Fruit fly (Drosophila melanogaster) whole organism, embryonic: ENCODE results near the gene Spase25.
A peak's percentile ranks its signal among the peaks of the same experiment; 100 is the strongest.

Experiments used
- Abd-B ChIP-seq: fragments of 200-800 bp; sonication (Bioruptor generic); optimal IDR thresholded peaks from 2 replicates; lab custom pipeline; 2018; ENCODE audit warnings: missing biosample characterization, mild to moderate bottlenecking, missing genetic modification characterization, moderate library complexity
- Adf1 ChIP-seq: fragments of 200-800 bp; sonication (Bioruptor generic); IDR thresholded peaks from 2 replicates; pipeline ENCODE4 v1.3.6; 2022; ENCODE audit warnings: missing biosample characterization, missing genetic modification characterization
- Atf-2 ChIP-seq: fragments of 200-800 bp; sonication (Bioruptor generic); optimal IDR thresholded peaks from 2 replicates; lab custom pipeline; 2016; ENCODE audit warnings: missing biosample characterization, missing genetic modification characterization
- B-H2 ChIP-seq: fragments of 200-800 bp; sonication (Bioruptor generic); optimal IDR thresholded peaks from 2 replicates; lab custom pipeline; 2018; ENCODE audit warnings: missing biosample characterization, mild to moderate bottlenecking, missing genetic modification characterization
- C15 ChIP-seq: fragments of 200-800 bp; sonication (Bioruptor generic); IDR thresholded peaks from 3 replicates; pipeline ENCODE4 v1.3.6; 2022; ENCODE audit warnings: missing biosample characterization, missing genetic modification characterization
- CG10462 ChIP-seq: fragments of 200-800 bp; sonication (Bioruptor generic); optimal IDR thresholded peaks from 2 replicates; lab custom pipeline; 2016; ENCODE audit warnings: missing biosample characterization, missing genetic modification characterization
- CG10979 ChIP-seq: fragments of 200-800 bp; sonication (Bioruptor generic); optimal IDR thresholded peaks from 2 replicates; lab custom pipeline; 2018; ENCODE audit warnings: missing biosample characterization, mild to moderate bottlenecking, missing genetic modification characterization, moderate library complexity
- CG11560 ChIP-seq: fragments of 200-800 bp; sonication (Bioruptor generic); IDR thresholded peaks from 3 replicates; pipeline ENCODE4 v1.3.6; 2022; ENCODE audit warnings: missing biosample characterization, missing genetic modification characterization
- CG12104 ChIP-seq: fragments of 200-800 bp; sonication (Bioruptor generic); optimal IDR thresholded peaks from 3 replicates; lab custom pipeline; 2016; ENCODE audit warnings: missing biosample characterization, missing genetic modification characterization
- CG13424 ChIP-seq: fragments of 200-800 bp; sonication (Bioruptor generic); optimal IDR thresholded peaks from 2 replicates; lab custom pipeline; 2019; ENCODE audit warnings: missing biosample characterization, mild to moderate bottlenecking, missing genetic modification characterization, moderate library complexity
- CG15601 ChIP-seq: fragments of 200-800 bp; sonication (Bioruptor generic); optimal IDR thresholded peaks from 3 replicates; lab custom pipeline; 2019; ENCODE audit warnings: missing biosample characterization, mild to moderate bottlenecking, missing genetic modification characterization, moderate library complexity
- CG1603 ChIP-seq: fragments of 200-800 bp; sonication (Bioruptor generic); optimal IDR thresholded peaks from 2 replicates; lab custom pipeline; 2019; ENCODE audit warnings: missing biosample characterization, mild to moderate bottlenecking, missing genetic modification characterization, moderate library complexity
- CG1832 ChIP-seq: fragments of 200-800 bp; sonication (Bioruptor generic); optimal IDR thresholded peaks from 2 replicates; lab custom pipeline; 2017; ENCODE audit warnings: missing biosample characterization, mild to moderate bottlenecking, missing genetic modification characterization, inconsistent platforms
- CG3995 ChIP-seq: fragments of 200-800 bp; sonication (Bioruptor generic); optimal IDR thresholded peaks from 3 replicates; lab custom pipeline; 2016; ENCODE audit warnings: missing biosample characterization, missing genetic modification characterization
- CG6175 ChIP-seq: fragments of 200-800 bp; sonication (Bioruptor generic); IDR thresholded peaks from 3 replicates; pipeline ENCODE4 v1.3.6; 2022; ENCODE audit warnings: missing biosample characterization, missing genetic modification characterization
- CG8089 ChIP-seq: fragments of 200-800 bp; sonication (Bioruptor generic); optimal IDR thresholded peaks from 3 replicates; lab custom pipeline; 2016; ENCODE audit warnings: missing biosample characterization, missing genetic modification characterization
- Dll ChIP-seq: fragments of 200-800 bp; sonication (Bioruptor generic); IDR thresholded peaks from 4 replicates; pipeline ENCODE4 v1.3.6; 2022; ENCODE audit warnings: missing biosample characterization, missing genetic modification characterization; ENCODE audit not compliant: partially characterized antibody
- HLHmδ ChIP-seq: fragments of 200-800 bp; sonication (Bioruptor generic); optimal IDR thresholded peaks from 2 replicates; lab custom pipeline; 2018; ENCODE audit warnings: missing biosample characterization, mild to moderate bottlenecking, missing genetic modification characterization, moderate library complexity
- HmgZ ChIP-seq: fragments of 200-800 bp; sonication (Bioruptor generic); optimal IDR thresholded peaks from 2 replicates; lab custom pipeline; 2018; ENCODE audit warnings: missing biosample characterization, mild to moderate bottlenecking, missing genetic modification characterization
- Hmr ChIP-seq: fragments of 200-800 bp; sonication (Bioruptor generic); optimal IDR thresholded peaks from 3 replicates; lab custom pipeline; 2017; ENCODE audit warnings: mild to moderate bottlenecking, missing biosample characterization, missing genetic modification reagents, missing genetic modification characterization
- Hr51 ChIP-seq, 2 experiments: fragments of 200-800 bp; sonication (Bioruptor generic); optimal IDR thresholded peaks; 2 replicates in 1 of 2; 3 replicates in 1 of 2; lab custom pipeline; 2016 to 2018; ENCODE audit warnings: missing biosample characterization in 2 of 2, missing genetic modification characterization in 2 of 2, mild to moderate bottlenecking in 1 of 2, moderate library complexity in 1 of 2
- Hsf ChIP-seq: fragments of 200-800 bp; sonication (Bioruptor generic); optimal IDR thresholded peaks from 3 replicates; lab custom pipeline; 2016; ENCODE audit warnings: missing biosample characterization, missing genetic modification characterization
- Lpt ChIP-seq: fragments of >200 bp; optimal IDR thresholded peaks from 2 replicates; lab custom pipeline; 2018; ENCODE audit warnings: missing biosample characterization, missing genetic modification characterization
- NFAT ChIP-seq: fragments of 200-800 bp; sonication (Bioruptor generic); IDR thresholded peaks from 2 replicates; pipeline ENCODE4 v1.3.6; 2022; ENCODE audit warnings: missing biosample characterization, missing genetic modification characterization
- Oli ChIP-seq: fragments of 200-800 bp; sonication (Bioruptor generic); optimal IDR thresholded peaks from 2 replicates; lab custom pipeline; 2018; ENCODE audit warnings: missing biosample characterization, mild to moderate bottlenecking, missing genetic modification characterization, moderate library complexity
- Sin3A ChIP-seq: fragments of >200 bp; optimal IDR thresholded peaks from 2 replicates; lab custom pipeline; 2018
- Spps ChIP-seq: fragments of 200-800 bp; sonication (Bioruptor generic); optimal IDR thresholded peaks from 2 replicates; lab custom pipeline; 2018; ENCODE audit warnings: missing biosample characterization, mild to moderate bottlenecking, missing genetic modification characterization
- ato ChIP-seq: fragments of 200-800 bp; sonication (Bioruptor generic); IDR thresholded peaks from 2 replicates; pipeline ENCODE4 v1.3.6; 2022; ENCODE audit warnings: missing biosample characterization, missing genetic modification characterization; ENCODE audit not compliant: partially characterized antibody
- crol ChIP-seq: fragments of 200-800 bp; sonication (Bioruptor generic); IDR thresholded peaks from 2 replicates; pipeline ENCODE4 v1.3.6; 2022; ENCODE audit warnings: missing biosample characterization, missing genetic modification characterization
- crp ChIP-seq, 2 experiments: fragments of 200-800 bp; sonication (Bioruptor generic); optimal IDR thresholded peaks; 2 replicates in 1 of 2; 3 replicates in 1 of 2; lab custom pipeline; 2017; ENCODE audit warnings: missing biosample characterization in 2 of 2, missing genetic modification characterization in 2 of 2, mild to moderate bottlenecking in 1 of 2, moderate library complexity in 1 of 2
- dan ChIP-seq: fragments of 200-800 bp; sonication (Bioruptor generic); IDR thresholded peaks from 2 replicates; pipeline ENCODE4 v1.3.6; 2022; ENCODE audit warnings: missing biosample characterization, missing genetic modification characterization
- dysf ChIP-seq: fragments of 200-800 bp; sonication (Bioruptor generic); IDR thresholded peaks from 3 replicates; pipeline ENCODE4 v1.3.6; 2022; ENCODE audit warnings: missing biosample characterization, missing genetic modification characterization
- gem ChIP-seq: fragments of 200-800 bp; sonication (Bioruptor generic); optimal IDR thresholded peaks from 2 replicates; lab custom pipeline; 2019; ENCODE audit warnings: missing biosample characterization, mild to moderate bottlenecking, missing genetic modification characterization, moderate library complexity
- gfzf ChIP-seq: fragments of 200-800 bp; sonication (Bioruptor generic); optimal IDR thresholded peaks from 2 replicates; lab custom pipeline; 2016; ENCODE audit warnings: missing biosample characterization, mild to moderate bottlenecking, missing genetic modification characterization, moderate library complexity
- hb ChIP-seq: fragments of 200-800 bp; sonication (Bioruptor generic); IDR thresholded peaks from 3 replicates; pipeline ENCODE4 v1.3.6; 2022; ENCODE audit warnings: missing biosample characterization, missing genetic modification characterization; ENCODE audit not compliant: partially characterized antibody
- ken ChIP-seq: fragments of 200-800 bp; sonication (Bioruptor generic); IDR thresholded peaks from 3 replicates; pipeline ENCODE4 v1.3.6; 2022; ENCODE audit warnings: missing biosample characterization, missing genetic modification characterization
- lbe ChIP-seq: fragments of 200-800 bp; sonication (Bioruptor generic); optimal IDR thresholded peaks from 2 replicates; lab custom pipeline; 2016; ENCODE audit warnings: missing biosample characterization, mild to moderate bottlenecking, missing genetic modification characterization
- maf-S ChIP-seq: fragments of 200-800 bp; sonication (Bioruptor generic); optimal IDR thresholded peaks from 2 replicates; lab custom pipeline; 2016; ENCODE audit warnings: missing biosample characterization, missing genetic modification characterization
- pum ChIP-seq: fragments of 200-800 bp; sonication (Bioruptor generic); optimal IDR thresholded peaks from 2 replicates; lab custom pipeline; 2016; ENCODE audit warnings: missing biosample characterization, missing genetic modification characterization
- repo ChIP-seq: fragments of 200-800 bp; sonication (Bioruptor generic); optimal IDR thresholded peaks from 2 replicates; lab custom pipeline; 2016; ENCODE audit warnings: missing biosample characterization, missing genetic modification characterization
- salm ChIP-seq: fragments of 200-800 bp; sonication (Bioruptor generic); optimal IDR thresholded peaks from 2 replicates; lab custom pipeline; 2018; ENCODE audit warnings: missing biosample characterization, mild to moderate bottlenecking, missing genetic modification characterization
- slou ChIP-seq: fragments of 200-800 bp; sonication (Bioruptor generic); optimal IDR thresholded peaks from 3 replicates; lab custom pipeline; 2016; ENCODE audit warnings: missing biosample characterization, missing genetic modification characterization
- sob ChIP-seq: fragments of 200-800 bp; sonication (Bioruptor generic); IDR thresholded peaks from 2 replicates; pipeline ENCODE4 v1.3.6; 2022; ENCODE audit warnings: missing biosample characterization, missing genetic modification characterization
- sug ChIP-seq: fragments of 200-800 bp; optimal IDR thresholded peaks from 2 replicates; lab custom pipeline; 2019; ENCODE audit warnings: missing biosample characterization, mild to moderate bottlenecking, missing genetic modification characterization, moderate library complexity
- tll ChIP-seq, 2 experiments: fragments of 200-800 bp in 1 of 2; fragments of >200 bp in 1 of 2; sonication (Bioruptor generic) in 1 of 2; optimal IDR thresholded peaks; 2 replicates each; lab custom pipeline; 2017 to 2019; ENCODE audit warnings: missing biosample characterization in 2 of 2, missing genetic modification characterization in 2 of 2, mild to moderate bottlenecking in 1 of 2, moderate library complexity in 1 of 2
- vfl ChIP-seq: fragments of 200-800 bp; sonication (Bioruptor generic); optimal IDR thresholded peaks from 2 replicates; lab custom pipeline; 2016; ENCODE audit warnings: missing biosample characterization, missing genetic modification characterization
- vvl ChIP-seq: fragments of 200-800 bp; sonication (Bioruptor generic); IDR thresholded peaks from 2 replicates; pipeline ENCODE4 v1.3.6; 2022; ENCODE audit warnings: missing biosample characterization, missing genetic modification characterization
- yki ChIP-seq: fragments of >200 bp; optimal IDR thresholded peaks from 3 replicates; lab custom pipeline; 2018
- zfh1 ChIP-seq: fragments of 200-800 bp; sonication (Bioruptor generic); IDR thresholded peaks from 3 replicates; pipeline ENCODE4 v1.3.6; 2022; ENCODE audit warnings: missing biosample characterization, missing genetic modification characterization

Spase25 gene

dm6 chrX:11521561-11522546, 36.8 kb downstream of the Spase25 start:
- no peak for TF ChIP-seq CG1832 (GFP tag; lab: Kevin White, UChicago)
- TF ChIP-seq sob: peak; percentile 40; the same call in 1 of the 2 replicates
- TF ChIP-seq CG15601 (tag; lab: Kevin White, UChicago): peak; percentile 39
- peak; percentile 37 for TF ChIP-seq CG12104 (GFP tag; lab: Kevin White, UChicago)
- TF ChIP-seq gem (tag; lab: Kevin White, UChicago): peak; percentile 85
- no peak for TF ChIP-seq CG8089 (GFP tag; lab: Kevin White, UChicago)
- TF ChIP-seq ato (GFP tag; lab: Robert Waterston, UW): no peak
- no peak for TF ChIP-seq repo (GFP tag; lab: Kevin White, UChicago)
- no peak for TF ChIP-seq yki
- TF ChIP-seq Spps: peak; percentile 12
- TF ChIP-seq sug: peak; percentile 24
- TF ChIP-seq ken (GFP tag; lab: Robert Waterston, UW): no peak
- no peak for TF ChIP-seq crp (GFP tag; optimal IDR thresholded peaks at IDR 0.05; lab: Kevin White, UChicago)
- peak; percentile 70 for TF ChIP-seq vvl
- peak; percentile 58 for TF ChIP-seq Hsf (GFP tag; lab: Kevin White, UChicago)
- peak; percentile 20 for TF ChIP-seq pum
- TF ChIP-seq Atf-2 (GFP tag; lab: Kevin White, UChicago): no peak
- TF ChIP-seq HmgZ (tag; lab: Kevin White, UChicago): peak; percentile 14
- no peak for TF ChIP-seq hb (GFP tag; lab: Robert Waterston, UW)
- peak; percentile 75 for TF ChIP-seq CG13424 (tag; lab: Kevin White, UChicago)
- TF ChIP-seq Adf1: peak; percentile 21; the same call in 1 of the 2 replicates
- no peak for TF ChIP-seq NFAT (GFP tag; lab: Robert Waterston, UW)
- peak; percentile 65 for TF ChIP-seq dysf (GFP tag; lab: Robert Waterston, UW)
- TF ChIP-seq dan (GFP tag; lab: Robert Waterston, UW): no peak
- no peak for TF ChIP-seq Sin3A (lab: Kevin White, UChicago)
- TF ChIP-seq CG10979 (tag; lab: Kevin White, UChicago): peak; percentile 65
- TF ChIP-seq Oli (tag; lab: Kevin White, UChicago): peak; percentile 72
- no peak for TF ChIP-seq B-H2
- no peak for TF ChIP-seq C15
- no peak for TF ChIP-seq HLHmδ (GFP tag; lab: Kevin White, UChicago)
- peak; percentile 41; the same call in 1 of the 3 replicates for TF ChIP-seq CG11560 (tag; lab: Robert Waterston, UW)
- TF ChIP-seq gfzf: no peak
- peak; percentile 52 for TF ChIP-seq CG1603 (tag; lab: Kevin White, UChicago)
- TF ChIP-seq crol (GFP tag; lab: Robert Waterston, UW): peak; percentile 96
- TF ChIP-seq salm (tag; lab: Kevin White, UChicago): peak; percentile 47
- TF ChIP-seq Hmr (GFP tag; lab: Kevin White, UChicago): peak; percentile 49
- no peak; the same call in 2 of the 3 replicates for TF ChIP-seq zfh1 (GFP tag; lab: Robert Waterston, UW)
- no peak for TF ChIP-seq lbe (GFP tag; lab: Kevin White, UChicago)
- TF ChIP-seq tll (GFP tag; optimal IDR thresholded peaks at IDR 0.05; lab: Kevin White, UChicago): no peak
- TF ChIP-seq vfl (GFP tag; lab: Kevin White, UChicago): no peak
- no peak for TF ChIP-seq maf-S (GFP tag; lab: Kevin White, UChicago)
- no peak for TF ChIP-seq CG3995 (GFP tag; lab: Kevin White, UChicago)
- peak; percentile 50 for TF ChIP-seq Abd-B (GFP tag; lab: Kevin White, UChicago)
- peak; percentile 39 for TF ChIP-seq CG10462 (GFP tag; lab: Kevin White, UChicago)
- TF ChIP-seq Lpt: no peak
- no peak for TF ChIP-seq Dll (GFP tag; lab: Robert Waterston, UW)
- no peak for TF ChIP-seq slou (GFP tag; lab: Kevin White, UChicago)
- TF ChIP-seq Hr51 (GFP tag; optimal IDR thresholded peaks at IDR 0.05; lab: Kevin White, UChicago): peak in 1 of 2 experiments; percentile 80
- TF ChIP-seq CG6175 (GFP tag; lab: Robert Waterston, UW): no peak
